Worm (Caenorhabditis elegans) whole organism, L4 larva: ENCODE data around the gene spp-28.
A peak's percentile ranks its signal among the peaks of the same experiment; 100 is the strongest.

ENCODE experiments used
- F10B5.3 ChIP-seq: sonication (generic microtip); optimal IDR thresholded peaks from 2 replicates; lab custom pipeline; 2016; ENCODE audit warnings: mild to moderate bottlenecking, missing genetic modification characterization, missing compliant biosample characterization
- F44E2.7 ChIP-seq: fragments of 200-800 bp; sonication (Bioruptor generic); IDR thresholded peaks from 2 replicates; pipeline ENCODE4 v2.1.2; 2022; ENCODE audit warnings: missing genetic modification characterization, missing compliant biosample characterization
- T20F7.1 ChIP-seq: fragments of 200-800 bp; sonication (Bioruptor generic); optimal IDR thresholded peaks from 2 replicates; lab custom pipeline; 2018; ENCODE audit warnings: mild to moderate bottlenecking, missing genetic modification characterization, missing compliant biosample characterization
- T26A8.4 ChIP-seq: fragments of 200-800 bp; sonication (Bioruptor generic); IDR thresholded peaks from 2 replicates; pipeline ENCODE4 v1.3.6; 2022; ENCODE audit warnings: missing genetic modification characterization, missing compliant biosample characterization
- Y48G9A.11 ChIP-seq: fragments of 200-800 bp; sonication (Bioruptor generic); IDR thresholded peaks from 2 replicates; pipeline ENCODE4 v1.3.6; 2022; ENCODE audit warnings: missing genetic modification reagents, missing genetic modification characterization, missing compliant biosample characterization
- ZK337.2 ChIP-seq: fragments of 200-800 bp; sonication (Bioruptor generic); IDR thresholded peaks from 2 replicates; pipeline ENCODE4 v1.3.6; 2022; ENCODE audit warnings: missing genetic modification reagents, missing genetic modification characterization, missing compliant biosample characterization
- aha-1 ChIP-seq: fragments of 150-350 bp; peaks from one replicate; lab custom pipeline; 2014; ENCODE audit warnings: missing biosample characterization, missing genetic modification characterization
- ceh-28 ChIP-seq: fragments of 150-350 bp; optimal IDR thresholded peaks from 2 replicates; lab custom pipeline; 2014; ENCODE audit warnings: missing biosample characterization, missing genetic modification reagents, missing genetic modification characterization
- ceh-44 ChIP-seq: fragments of 200-800 bp; sonication (Bioruptor generic); IDR thresholded peaks from 2 replicates; pipeline ENCODE4 v1.3.6; 2022; ENCODE audit warnings: missing genetic modification reagents, missing genetic modification characterization, missing compliant biosample characterization
- ceh-82 ChIP-seq: sonication (generic microtip); optimal IDR thresholded peaks from 2 replicates; lab custom pipeline; 2017; ENCODE audit warnings: missing biosample characterization, missing genetic modification characterization
- cey-2 ChIP-seq: sonication (generic microtip); optimal IDR thresholded peaks from 3 replicates; lab custom pipeline; 2017; ENCODE audit warnings: missing genetic modification characterization, mild to moderate bottlenecking, missing compliant biosample characterization, antibody characterized with exemption, borderline replicate concordance; ENCODE audit not compliant: insufficient read depth
- daf-12 ChIP-seq: fragments of 150-350 bp; optimal IDR thresholded peaks from 2 replicates; lab custom pipeline; 2014; ENCODE audit warnings: missing biosample characterization, missing genetic modification reagents, missing genetic modification characterization
- dpl-1 ChIP-seq: fragments of 150-350 bp; optimal IDR thresholded peaks from 2 replicates; lab custom pipeline; 2014; ENCODE audit warnings: missing biosample characterization, missing genetic modification reagents, missing genetic modification characterization
- egl-43 ChIP-seq: fragments of 200-800 bp; sonication (Bioruptor generic); IDR thresholded peaks from 2 replicates; pipeline ENCODE4 v1.3.6; 2022; ENCODE audit warnings: missing genetic modification reagents, missing genetic modification characterization, missing compliant biosample characterization
- fos-1 ChIP-seq: fragments of 150-350 bp; optimal IDR thresholded peaks from 2 replicates; lab custom pipeline; 2014; ENCODE audit warnings: missing biosample characterization, missing genetic modification characterization
- gei-8 ChIP-seq: fragments of 200-800 bp; sonication (Bioruptor generic); optimal IDR thresholded peaks from 2 replicates; lab custom pipeline; 2018; ENCODE audit warnings: mild to moderate bottlenecking, missing genetic modification characterization, missing compliant biosample characterization
- hlh-11 ChIP-seq: fragments of 200-800 bp; sonication (Bioruptor generic); optimal IDR thresholded peaks from 2 replicates; lab custom pipeline; 2018; ENCODE audit warnings: mild to moderate bottlenecking, missing genetic modification characterization, missing compliant biosample characterization
- hlh-30 ChIP-seq: sonication (generic microtip); optimal IDR thresholded peaks from 2 replicates; lab custom pipeline; 2017; ENCODE audit warnings: antibody characterized with exemption, mild to moderate bottlenecking, missing genetic modification characterization, missing compliant biosample characterization; ENCODE audit not compliant: insufficient read depth
- lim-7 ChIP-seq: fragments of 200-800 bp; sonication (Bioruptor generic); IDR thresholded peaks from 2 replicates; pipeline ENCODE4 v1.3.6; 2022; ENCODE audit warnings: missing genetic modification characterization, missing compliant biosample characterization
- lin-15B ChIP-seq: fragments of 150-350 bp; sonication (generic microtip); optimal IDR thresholded peaks from 3 replicates; lab custom pipeline; 2014; ENCODE audit warnings: missing biosample characterization, missing genetic modification characterization
- lin-29 ChIP-seq: fragments of 200-800 bp; sonication (Bioruptor generic); IDR thresholded peaks from 2 replicates; pipeline ENCODE4 v1.3.6; 2022; ENCODE audit warnings: missing genetic modification reagents, missing genetic modification characterization, missing compliant biosample characterization
- lin-38 ChIP-seq: fragments of 200-800 bp; sonication (Bioruptor generic); IDR thresholded peaks from 2 replicates; pipeline ENCODE4 v1.3.6; 2022; ENCODE audit warnings: missing genetic modification reagents, missing genetic modification characterization, missing compliant biosample characterization
- lir-3 ChIP-seq: sonication (generic microtip); optimal IDR thresholded peaks from 2 replicates; lab custom pipeline; 2016; ENCODE audit warnings: mild to moderate bottlenecking, missing genetic modification characterization, missing compliant biosample characterization
- lsy-2 ChIP-seq, 2 experiments: fragments of 150-350 bp in 1 of 2; sonication (generic microtip) in 1 of 2; optimal IDR thresholded peaks; 2 replicates each; lab custom pipeline; 2014 to 2017; ENCODE audit warnings: missing biosample characterization in 2 of 2, missing genetic modification characterization in 2 of 2
- madf-5 ChIP-seq, 2 experiments: fragments of 200-800 bp; sonication (Bioruptor generic); IDR thresholded peaks; 2 replicates each; pipeline ENCODE4 v1.3.6; 2022; ENCODE audit warnings: missing compliant biosample characterization in 2 of 2, missing genetic modification characterization in 2 of 2
- madf-9 ChIP-seq: fragments of 200-800 bp; sonication (Bioruptor generic); conservative IDR thresholded peaks from 2 replicates; pipeline ENCODE4 v1.3.6; 2022; ENCODE audit warnings: missing genetic modification reagents, missing genetic modification characterization, missing compliant biosample characterization
- mdl-1 ChIP-seq, 2 experiments: fragments of 150-350 bp in 1 of 2; sonication (generic microtip) in 1 of 2; optimal IDR thresholded peaks; 2 replicates each; lab custom pipeline; 2014 to 2017; ENCODE audit warnings: missing biosample characterization in 2 of 2, missing genetic modification characterization in 2 of 2
- mdt-29 ChIP-seq: fragments of 200-800 bp; sonication (Bioruptor generic); IDR thresholded peaks from 2 replicates; pipeline ENCODE4 v1.3.6; 2022; ENCODE audit warnings: missing genetic modification reagents, missing genetic modification characterization, missing compliant biosample characterization
- mes-2 ChIP-seq: sonication (generic microtip); optimal IDR thresholded peaks from 2 replicates; lab custom pipeline; 2016; ENCODE audit warnings: missing genotype, mild to moderate bottlenecking, missing genetic modification characterization, missing compliant biosample characterization; ENCODE audit not compliant: poor library complexity, severe bottlenecking
- mxl-2 ChIP-seq: fragments of 200-800 bp; sonication (Bioruptor generic); conservative IDR thresholded peaks from 2 replicates; pipeline ENCODE4 v1.3.6; 2022; ENCODE audit warnings: missing genetic modification reagents, missing genetic modification characterization, missing compliant biosample characterization
- nhr-11 ChIP-seq: fragments of 150-350 bp; optimal IDR thresholded peaks from 2 replicates; lab custom pipeline; 2014; ENCODE audit warnings: missing biosample characterization, missing genetic modification characterization
- nhr-111 ChIP-seq: fragments of 200-800 bp; sonication (Bioruptor generic); optimal IDR thresholded peaks from 2 replicates; lab custom pipeline; 2018; ENCODE audit warnings: mild to moderate bottlenecking, missing genetic modification characterization, missing compliant biosample characterization
- nhr-25 ChIP-seq: sonication (generic microtip); optimal IDR thresholded peaks from 2 replicates; lab custom pipeline; 2017; ENCODE audit warnings: missing genetic modification characterization, mild to moderate bottlenecking, missing compliant biosample characterization, antibody characterized with exemption, moderate library complexity, borderline replicate concordance; ENCODE audit not compliant: insufficient read depth
- nhr-42 ChIP-seq: fragments of 200-800 bp; sonication (Bioruptor generic); IDR thresholded peaks from 2 replicates; pipeline ENCODE4 v1.3.6; 2022; ENCODE audit warnings: missing genetic modification characterization, missing compliant biosample characterization
- nhr-48 ChIP-seq: sonication (generic microtip); optimal IDR thresholded peaks from 2 replicates; lab custom pipeline; 2016; ENCODE audit warnings: mild to moderate bottlenecking, missing genetic modification characterization, missing compliant biosample characterization
- nhr-6 ChIP-seq: fragments of 150-350 bp; optimal IDR thresholded peaks from 2 replicates; lab custom pipeline; 2014; ENCODE audit warnings: missing biosample characterization, missing genetic modification characterization
- nhr-77 ChIP-seq: fragments of 150-350 bp; optimal IDR thresholded peaks from 2 replicates; lab custom pipeline; 2014; ENCODE audit warnings: missing biosample characterization, missing genetic modification characterization
- pha-4 ChIP-seq, 2 experiments: fragments of 150-350 bp in 1 of 2; fragments of 200-800 bp in 1 of 2; sonication (Bioruptor generic) in 1 of 2; IDR thresholded peaks in 1 of 2; optimal IDR thresholded peaks in 1 of 2; 2 replicates each; pipeline versions ENCODE4 v1.3.6 to Lab custom; 2014 to 2022; ENCODE audit warnings: missing genetic modification characterization in 2 of 2, missing genetic modification reagents in 2 of 2, missing biosample characterization in 1 of 2, missing compliant biosample characterization in 1 of 2
- saeg-2 ChIP-seq: fragments of 200-800 bp; sonication (Bioruptor generic); IDR thresholded peaks from 2 replicates; pipeline ENCODE4 v1.3.6; 2022; ENCODE audit warnings: missing genetic modification reagents, missing genetic modification characterization, missing compliant biosample characterization
- snpc-4 ChIP-seq: fragments of 150-350 bp; optimal IDR thresholded peaks from 2 replicates; lab custom pipeline; 2014; ENCODE audit warnings: missing biosample characterization, missing genetic modification characterization
- tra-1 ChIP-seq: fragments of 200-800 bp; sonication (Bioruptor generic); IDR thresholded peaks from 2 replicates; pipeline ENCODE4 v1.3.6; 2022; ENCODE audit warnings: missing genetic modification reagents, missing genetic modification characterization, missing compliant biosample characterization
- unc-39 ChIP-seq: sonication (generic microtip); optimal IDR thresholded peaks from 2 replicates; lab custom pipeline; 2017; ENCODE audit warnings: missing biosample characterization, missing genetic modification characterization
- unc-62 ChIP-seq, 3 experiments: fragments of 150-350 bp in 1 of 3; sonication (generic microtip); optimal IDR thresholded peaks in 2 of 3; peaks in 1 of 3; 1 replicate in 1 of 3; 2 replicates in 2 of 3; lab custom pipeline; 2014 to 2017; ENCODE audit warnings: missing biosample characterization in 3 of 3, missing genetic modification characterization in 3 of 3, missing genetic modification reagents in 3 of 3, missing genotype in 1 of 3
- zag-1 ChIP-seq: fragments of 150-350 bp; optimal IDR thresholded peaks from 2 replicates; lab custom pipeline; 2014; ENCODE audit warnings: missing biosample characterization, missing genetic modification characterization
- zfp-2 ChIP-seq: sonication (generic microtip); optimal IDR thresholded peaks from 2 replicates; lab custom pipeline; 2016; ENCODE audit warnings: mild to moderate bottlenecking, missing genetic modification characterization, missing compliant biosample characterization
- zip-11 ChIP-seq: fragments of 200-800 bp; sonication (Bioruptor generic); IDR thresholded peaks from 2 replicates; pipeline ENCODE4 v1.3.6; 2022; ENCODE audit warnings: missing genetic modification characterization, missing compliant biosample characterization
- ztf-7 ChIP-seq: fragments of 150-350 bp; optimal IDR thresholded peaks from 2 replicates; lab custom pipeline; 2014; ENCODE audit warnings: missing biosample characterization, missing genetic modification characterization

spp-28 gene

ce11 chrIII:4196301-4196987, 6.3 kb upstream of the spp-28 start (continued):
- TF ChIP-seq saeg-2 (GFP tag; lab: Robert Waterston, UW) (no peak), zag-1 (no peak), unc-39 (no peak), nhr-6 (tag; lab: Kevin White, UChicago) (peak; percentile 45), aha-1 (peak; percentile 87), nhr-77 (tag; lab: Kevin White, UChicago) (no peak), lsy-2 (tag; optimal IDR thresholded peaks at IDR 0.05; lab: Kevin White, UChicago) (peak; percentile 49 to 82), gei-8 (GFP tag; lab: Kevin White, UChicago) (no peak), madf-9 (no peak), nhr-25 (tag; lab: Kevin White, UChicago) (no peak), snpc-4 (tag; lab: Kevin White, UChicago) (no peak), unc-62 (GFP tag; optimal IDR thresholded peaks at IDR 0.05 in 1 of 2; lab: Kevin White, UChicago) (no peak), unc-62 (tag; optimal IDR thresholded peaks at IDR 0.05; lab: Kevin White, UChicago) (no peak), lin-38 (GFP tag; lab: Robert Waterston, UW) (peak; percentile 30; the same call in 1 of the 2 replicates), F44E2.7 (no peak), mdl-1 (tag; optimal IDR thresholded peaks at IDR 0.05; lab: Kevin White, UChicago) (peak; percentile 80 to 91), nhr-42 (GFP tag; lab: Robert Waterston, UW) (no peak), mes-2 (tag; lab: Kevin White, UChicago) (peak; percentile 86), lim-7 (GFP tag; lab: Robert Waterston, UW) (no peak), lin-29 (GFP tag; lab: Robert Waterston, UW) (no peak), cey-2 (no peak), lir-3 (tag; lab: Kevin White, UChicago) (no peak), madf-5 (GFP tag; IDR thresholded peaks at IDR 0.05; lab: Robert Waterston, UW) (no peak), hlh-11 (tag; lab: Kevin White, UChicago) (peak; percentile 25), Y48G9A.11 (peak; percentile 52; the same call in 1 of the 2 replicates)
- TF ChIP-seq, all 104 proteins: peak for 18

- TF ChIP-seq ceh-44 (GFP tag; lab: Robert Waterston, UW) (no peak), ceh-28 (tag; lab: Kevin White, UChicago) (no peak), fos-1 (tag; lab: Kevin White, UChicago) (no peak), ztf-7 (tag; lab: Kevin White, UChicago) (no peak), daf-12 (tag; lab: Kevin White, UChicago) (no peak), nhr-111 (GFP tag; lab: Kevin White, UChicago) (peak; percentile 80), F44E2.7 (peak; percentile 64; the same call in 1 of the 2 replicates), zfp-2 (tag; lab: Kevin White, UChicago) (no peak), mdt-29 (GFP tag; lab: Robert Waterston, UW) (0 out of 2 replicates have a peak, but pooled peaks have one; percentile 51), nhr-48 (peak; percentile 23), zip-11 (GFP tag; lab: Robert Waterston, UW) (no peak), F10B5.3 (tag; lab: Kevin White, UChicago) (peak; percentile 68), T26A8.4 (GFP tag; lab: Robert Waterston, UW) (peak; percentile 97), ZK337.2 (GFP tag; lab: Robert Waterston, UW) (no peak), nhr-11 (tag; lab: Kevin White, UChicago) (no peak), egl-43 (no peak), T20F7.1 (GFP tag; lab: Kevin White, UChicago) (peak; percentile 75), unc-62 (GFP tag; optimal IDR thresholded peaks at IDR 0.05 in 1 of 2; lab: Kevin White, UChicago) (peak in 1 of 2 experiments; percentile 75), unc-62 (tag; optimal IDR thresholded peaks at IDR 0.05; lab: Kevin White, UChicago) (no peak), mxl-2 (GFP tag; lab: Robert Waterston, UW) (no peak), dpl-1 (GFP tag; lab: Kevin White, UChicago) (no peak), lin-15B (tag; lab: Kevin White, UChicago) (no peak), ceh-82 (no peak), pha-4 (GFP tag; IDR thresholded peaks at IDR 0.05; lab: Robert Waterston, UW) (peak; percentile 67; the same call in 1 of the 2 replicates), pha-4 (tag; optimal IDR thresholded peaks at IDR 0.05; lab: Kevin White, UChicago) (peak; percentile 7), hlh-30 (tag; lab: Kevin White, UChicago) (peak; percentile 37), tra-1 (GFP tag; lab: Robert Waterston, UW) (0 out of 2 replicates have a peak, but pooled peaks have one; percentile 36)
These were observed 5.3 kb upstream of the spp-28 start for ce11 chrIII:4195306-4196008.
